Worm (Caenorhabditis elegans): ENCODE data around the gene F28C6.10.

DNA sequence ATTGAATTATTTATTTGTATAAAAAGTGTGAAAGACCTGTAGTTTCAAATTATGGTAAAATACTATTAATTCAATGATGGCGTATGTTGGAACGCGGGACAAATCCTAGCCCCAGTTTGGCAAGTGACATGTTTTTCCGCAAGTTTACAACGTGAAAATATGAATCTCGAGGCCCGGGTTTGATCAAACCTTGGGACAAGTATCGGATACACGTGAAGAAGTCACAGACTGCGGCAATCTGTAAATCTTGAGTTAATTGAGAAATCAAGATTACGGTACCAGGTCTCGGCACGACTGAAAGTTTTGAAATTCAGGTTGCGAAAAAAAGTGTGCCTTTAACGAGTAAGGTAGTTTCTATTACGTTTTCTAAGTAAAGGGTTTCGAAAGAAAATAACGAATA is 24.7 kb upstream of the F28C6.10 start:
- TF ChIP-seq mls-2 (tag; optimal IDR thresholded peaks at IDR 0.05) (no peak), lin-13 (tag; optimal IDR thresholded peaks at IDR 0.05) (no peak), nhr-237 (tag; optimal IDR thresholded peaks at IDR 0.05) (no peak), pha-4 (tag; optimal IDR thresholded peaks at IDR 0.05) (no peak), elt-3 (tag; optimal IDR thresholded peaks at IDR 0.05) (no peak), hlh-1 (tag; optimal IDR thresholded peaks at IDR 0.05) (no peak), unc-62 (GFP tag; optimal IDR thresholded peaks at IDR 0.05) (no peak), bed-3 (GFP tag; optimal IDR thresholded peaks at IDR 0.05) (no peak), blmp-1 (tag; optimal IDR thresholded peaks at IDR 0.05) (no peak), nhr-28 (tag; optimal IDR thresholded peaks at IDR 0.05) (no peak), ztf-11 (tag; optimal IDR thresholded peaks at IDR 0.05) (no peak)
